Fruit fly (Drosophila melanogaster): ENCODE results near the gene hth.
A peak's percentile ranks its signal among the peaks of the same experiment; 100 is the strongest.

The hth gene

DNA sequence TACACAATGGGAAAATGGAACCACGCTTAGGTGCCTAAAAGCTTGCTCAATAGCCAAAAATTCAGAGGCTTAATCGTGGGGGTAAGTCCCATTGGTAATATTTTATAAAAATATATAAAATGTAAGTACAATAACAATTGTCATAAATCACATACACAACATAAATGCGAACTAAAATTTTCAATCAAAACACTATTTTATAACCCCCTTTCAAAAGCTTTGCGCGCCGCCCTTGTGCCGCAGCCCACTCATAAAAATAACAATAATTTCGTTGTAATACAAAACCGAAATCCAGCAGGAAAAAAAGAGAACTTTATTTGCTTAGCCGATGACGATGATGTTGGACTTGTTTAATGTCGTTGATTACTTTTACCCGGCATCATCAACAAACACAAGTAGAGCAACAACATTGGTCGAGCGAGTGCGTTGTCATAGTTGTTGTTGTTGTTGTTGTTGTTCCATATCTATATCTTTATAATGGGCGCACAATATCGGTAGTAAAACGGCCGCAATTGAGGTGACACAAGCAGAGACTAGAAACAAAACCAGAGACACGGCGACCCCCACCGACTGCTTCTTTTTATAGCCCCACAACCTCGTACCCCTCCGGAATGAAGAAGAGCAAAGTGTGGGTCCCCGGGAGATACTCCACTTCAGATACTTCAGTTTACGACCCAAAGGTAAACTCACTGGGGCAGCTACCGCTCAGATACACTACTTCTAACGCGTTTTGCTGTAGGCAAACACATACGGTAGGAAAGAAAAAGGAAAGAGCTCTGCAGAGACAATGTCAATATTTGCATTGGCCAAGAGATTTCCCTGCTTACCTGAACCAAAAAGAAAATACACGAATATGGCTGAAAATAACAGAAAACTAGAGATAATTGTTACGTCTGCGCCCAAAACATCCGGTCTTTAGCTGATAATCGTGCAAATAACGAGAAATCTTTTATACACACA, 41.5 kb downstream of the hth start (continued):
- TF ChIP-seq salm (tag; optimal IDR thresholded peaks at IDR 0.05) (peak; percentile 72), CG33557 (GFP tag; optimal IDR thresholded peaks at IDR 0.05) (peak; percentile 80), knrl (GFP tag; IDR thresholded peaks at IDR 0.05; ENCODE audit: partially characterized antibody) (no peak), CG7271 (tag; optimal IDR thresholded peaks at IDR 0.05) (no peak), onecut (GFP tag; IDR thresholded peaks at IDR 0.05) (peak; percentile 78), nerfin-2 (GFP tag; IDR thresholded peaks at IDR 0.05; ENCODE audit: partially characterized antibody) (no peak), Hr3 (GFP tag; optimal IDR thresholded peaks at IDR 0.05) (peak; percentile 79), Eip74EF (GFP tag; optimal IDR thresholded peaks at IDR 0.05) (peak in 1 of 2 experiments; percentile 73), mirr (GFP tag; optimal IDR thresholded peaks at IDR 0.05) (peak; percentile 14), Antp (GFP tag; optimal IDR thresholded peaks at IDR 0.05) (peak; percentile 1), shn (GFP tag; optimal IDR thresholded peaks at IDR 0.05) (no peak), gem (tag; optimal IDR thresholded peaks at IDR 0.05) (peak; percentile 93), nom (GFP tag; optimal IDR thresholded peaks at IDR 0.05) (no peak), Bteb2 (GFP tag; optimal IDR thresholded peaks at IDR 0.05) (no peak), CG1792 (GFP tag; optimal IDR thresholded peaks at IDR 0.05) (no peak), CrebB (tag; optimal IDR thresholded peaks at IDR 0.05) (peak; percentile 63), CG3726 (GFP tag; IDR thresholded peaks at IDR 0.05) (peak; percentile 70), CG8924 (tag; optimal IDR thresholded peaks at IDR 0.05) (peak; percentile 87), crol (GFP tag; IDR thresholded peaks at IDR 0.05) (peak; percentile 53), Dip2 (GFP tag; IDR thresholded peaks at IDR 0.05) (no peak), CG9437 (GFP tag; optimal IDR thresholded peaks at IDR 0.05) (peak; percentile 50), CG9609 (GFP tag; optimal IDR thresholded peaks at IDR 0.05) (peak; percentile 25), fd96Cb (tag; optimal IDR thresholded peaks at IDR 0.05) (peak; percentile 86), fd102C (GFP tag; optimal IDR thresholded peaks at IDR 0.05) (peak; percentile 88), Sox102F (GFP tag; optimal IDR thresholded peaks at IDR 0.05) (peak; percentile 94), cwo (GFP tag; optimal IDR thresholded peaks at IDR 0.05) (peak; percentile 76), CG13287 (GFP tag; IDR thresholded peaks at IDR 0.05; ENCODE audit: partially characterized antibody) (no peak), pb (GFP tag; optimal IDR thresholded peaks at IDR 0.05) (no peak), repo (GFP tag; optimal IDR thresholded peaks at IDR 0.05) (no peak), tin (GFP tag; optimal IDR thresholded peaks at IDR 0.05) (peak; percentile 76), toy (GFP tag; IDR thresholded peaks at IDR 0.05) (peak; percentile 75), tgo (GFP tag; IDR thresholded peaks at IDR 0.05) (peak; percentile 88), ash1 (GFP tag; optimal IDR thresholded peaks at IDR 0.05) (no peak), tx (GFP tag; optimal IDR thresholded peaks at IDR 0.05) (peak; percentile 13), nau (GFP tag; optimal IDR thresholded peaks at IDR 0.05) (peak; percentile 70), Hey (tag; optimal IDR thresholded peaks at IDR 0.05) (no peak), CG1647 (GFP tag; optimal IDR thresholded peaks at IDR 0.05) (peak; percentile 35), tna (GFP tag; IDR thresholded peaks at IDR 0.05; ENCODE audit: partially characterized antibody) (no peak), CG14050 (GFP tag; IDR thresholded peaks at IDR 0.05) (peak; percentile 85), Adf1 (GFP tag; IDR thresholded peaks at IDR 0.05) (peak; percentile 48), NFAT (GFP tag; IDR thresholded peaks at IDR 0.05) (peak; percentile 76; the same call in 1 of the 2 replicates), CG9727 (GFP tag; optimal IDR thresholded peaks at IDR 0.05) (peak; percentile 62), CG18619 (GFP tag; optimal IDR thresholded peaks at IDR 0.05) (peak; percentile 68), CG31441 (GFP tag; IDR thresholded peaks at IDR 0.05) (peak; percentile 85), klu (GFP tag; IDR thresholded peaks at IDR 0.05) (peak; percentile 72), CG14014 (GFP tag; IDR thresholded peaks at IDR 0.05) (peak; percentile 91), CG8944 (GFP tag; optimal IDR thresholded peaks at IDR 0.05) (peak; percentile 44), Ptx1 (GFP tag; IDR thresholded peaks at IDR 0.05) (peak; percentile 89)

Measured in whole organism, embryonic.